Fruit fly (Drosophila melanogaster): Measurements from ENCODE around the gene CG33098.

dm6 chr3R:12365264-12365840 is 21.6 kb upstream of the CG33098 start, which contains the start of gene GstD10:
- TF ChIP-seq fd96Ca (GFP tag; IDR thresholded peaks at IDR 0.05) (no peak), CG10348 (GFP tag; IDR thresholded peaks at IDR 0.05) (no peak), Pif1B (GFP tag; optimal IDR thresholded peaks at IDR 0.05) (no peak), Snoo (tag; optimal IDR thresholded peaks at IDR 0.05) (no peak), D1 (tag; optimal IDR thresholded peaks at IDR 0.05) (no peak), gl (tag; optimal IDR thresholded peaks at IDR 0.05) (no peak), CG34367 (tag; optimal IDR thresholded peaks at IDR 0.05) (no peak), CG17806 (tag; optimal IDR thresholded peaks at IDR 0.05) (no peak), rn (GFP tag; IDR thresholded peaks at IDR 0.05) (no peak), CG8301 (tag; optimal IDR thresholded peaks at IDR 0.05) (no peak)
